Fruit fly (Drosophila melanogaster) whole organism, embryonic: ENCODE data around the gene Psn.

Experiments
- ATbp ChIP-seq: fragments of 200-800 bp; sonication (Bioruptor generic); optimal IDR thresholded peaks from 2 replicates; lab custom pipeline; 2017; ENCODE audit warnings: missing biosample characterization, mild to moderate bottlenecking, missing genetic modification characterization, missing genetic modification reagents
- CG12071 ChIP-seq: fragments of 200-800 bp; sonication (Bioruptor generic); optimal IDR thresholded peaks from 3 replicates; lab custom pipeline; 2018; ENCODE audit warnings: missing biosample characterization, mild to moderate bottlenecking, missing genetic modification characterization
- CG12219 ChIP-seq: fragments of 200-800 bp; sonication (Bioruptor generic); optimal IDR thresholded peaks from 3 replicates; lab custom pipeline; 2018; ENCODE audit warnings: missing biosample characterization, mild to moderate bottlenecking, missing genetic modification characterization
- CG12299 ChIP-seq: fragments of 200-800 bp; sonication (Bioruptor generic); optimal IDR thresholded peaks from 2 replicates; lab custom pipeline; 2018; ENCODE audit warnings: missing biosample characterization, mild to moderate bottlenecking, missing genetic modification characterization
- CG12659 ChIP-seq: fragments of 200-800 bp; sonication (Bioruptor generic); optimal IDR thresholded peaks from 3 replicates; lab custom pipeline; 2017; ENCODE audit warnings: mild to moderate bottlenecking, missing biosample characterization, missing genetic modification reagents, missing genetic modification characterization
- CG13123 ChIP-seq: fragments of 200-800 bp; sonication (Bioruptor generic); optimal IDR thresholded peaks from 2 replicates; lab custom pipeline; 2016; ENCODE audit warnings: missing biosample characterization, missing genetic modification characterization
- CG13287 ChIP-seq: fragments of 200-800 bp; sonication (Bioruptor generic); IDR thresholded peaks from 2 replicates; pipeline ENCODE4 v1.3.6; 2022; ENCODE audit warnings: missing biosample characterization, missing genetic modification characterization; ENCODE audit not compliant: partially characterized antibody
- CG15269 ChIP-seq: fragments of 200-800 bp; sonication (Bioruptor generic); optimal IDR thresholded peaks from 2 replicates; lab custom pipeline; 2018; ENCODE audit warnings: missing biosample characterization, mild to moderate bottlenecking, missing genetic modification characterization, moderate library complexity
- CG15514 ChIP-seq: fragments of 200-800 bp; sonication (Bioruptor generic); optimal IDR thresholded peaks from 3 replicates; lab custom pipeline; 2017; ENCODE audit warnings: missing biosample characterization, missing genetic modification characterization, mild to moderate bottlenecking, moderate library complexity, missing genetic modification reagents
- CG17385 ChIP-seq: fragments of 200-800 bp; sonication (Bioruptor generic); optimal IDR thresholded peaks from 3 replicates; lab custom pipeline; 2018; ENCODE audit warnings: missing biosample characterization, mild to moderate bottlenecking, missing genetic modification characterization
- CG18599 ChIP-seq: fragments of 200-800 bp; sonication (Bioruptor generic); optimal IDR thresholded peaks from 3 replicates; lab custom pipeline; 2017; ENCODE audit warnings: missing biosample characterization, missing genetic modification characterization, mild to moderate bottlenecking, moderate library complexity, missing genetic modification reagents
- CG2199 ChIP-seq: fragments of 200-800 bp; sonication (Bioruptor generic); IDR thresholded peaks from 3 replicates; pipeline ENCODE4 v1.3.6; 2022; ENCODE audit warnings: missing biosample characterization, missing genetic modification characterization
- CG2678 ChIP-seq: fragments of 200-800 bp; sonication (Bioruptor generic); optimal IDR thresholded peaks from 3 replicates; lab custom pipeline; 2019; ENCODE audit warnings: missing biosample characterization, mild to moderate bottlenecking, missing genetic modification characterization, moderate library complexity
- CG2712 ChIP-seq: fragments of 200-800 bp; optimal IDR thresholded peaks from 3 replicates; lab custom pipeline; 2019; ENCODE audit warnings: missing biosample characterization, mild to moderate bottlenecking, missing genetic modification characterization, moderate library complexity
- CG30403 ChIP-seq: fragments of 200-800 bp; sonication (Bioruptor generic); optimal IDR thresholded peaks from 3 replicates; lab custom pipeline; 2016; ENCODE audit warnings: missing biosample characterization, missing genetic modification characterization
- CG33557 ChIP-seq: fragments of 200-800 bp; sonication (Bioruptor generic); optimal IDR thresholded peaks from 2 replicates; lab custom pipeline; 2019; ENCODE audit warnings: missing biosample characterization, mild to moderate bottlenecking, missing genetic modification characterization, moderate library complexity
- CG4328 ChIP-seq: fragments of 200-800 bp; sonication (Bioruptor generic); optimal IDR thresholded peaks from 3 replicates; lab custom pipeline; 2017; ENCODE audit warnings: missing biosample characterization, missing genetic modification reagents, missing genetic modification characterization
- CG5245 ChIP-seq: fragments of 200-800 bp; sonication (Bioruptor generic); optimal IDR thresholded peaks from 3 replicates; lab custom pipeline; 2016; ENCODE audit warnings: missing biosample characterization, missing genetic modification characterization
- CG6813 ChIP-seq: fragments of 200-800 bp; sonication (Bioruptor generic); optimal IDR thresholded peaks from 2 replicates; lab custom pipeline; 2017; ENCODE audit warnings: missing biosample characterization, missing genetic modification characterization, mild to moderate bottlenecking, moderate library complexity, missing genetic modification reagents
- CG7745 ChIP-seq: fragments of 200-800 bp; sonication (Bioruptor generic); optimal IDR thresholded peaks from 2 replicates; lab custom pipeline; 2018; ENCODE audit warnings: missing biosample characterization, mild to moderate bottlenecking, missing genetic modification characterization, moderate library complexity
- CG8281 ChIP-seq: fragments of 200-800 bp; sonication (Bioruptor generic); optimal IDR thresholded peaks from 2 replicates; lab custom pipeline; 2018; ENCODE audit warnings: missing biosample characterization, mild to moderate bottlenecking, missing genetic modification characterization, moderate library complexity
- CrebB ChIP-seq: fragments of 200-800 bp; sonication (Bioruptor generic); optimal IDR thresholded peaks from 3 replicates; lab custom pipeline; 2018; ENCODE audit warnings: missing biosample characterization, mild to moderate bottlenecking, missing genetic modification characterization
- Hr3 ChIP-seq: fragments of 200-800 bp; sonication (Bioruptor generic); optimal IDR thresholded peaks from 3 replicates; lab custom pipeline; 2016; ENCODE audit warnings: missing biosample characterization, missing genetic modification characterization
- Meics ChIP-seq: fragments of 200-800 bp; sonication (Bioruptor generic); optimal IDR thresholded peaks from 2 replicates; lab custom pipeline; 2017; ENCODE audit warnings: missing biosample characterization, mild to moderate bottlenecking, missing genetic modification characterization
- Nf-YC ChIP-seq: fragments of 200-800 bp; optimal IDR thresholded peaks from 3 replicates; lab custom pipeline; 2019; ENCODE audit warnings: missing biosample characterization, mild to moderate bottlenecking, missing genetic modification characterization, moderate library complexity
- ac ChIP-seq: fragments of 200-800 bp; sonication (Bioruptor generic); optimal IDR thresholded peaks from 3 replicates; lab custom pipeline; 2017; ENCODE audit warnings: missing biosample characterization, mild to moderate bottlenecking, missing genetic modification characterization
- ap ChIP-seq: fragments of 200-800 bp; sonication (Bioruptor generic); IDR thresholded peaks from 2 replicates; pipeline ENCODE4 v1.3.6; 2022; ENCODE audit warnings: missing biosample characterization, missing genetic modification characterization
- ato ChIP-seq: fragments of 200-800 bp; sonication (Bioruptor generic); IDR thresholded peaks from 2 replicates; pipeline ENCODE4 v1.3.6; 2022; ENCODE audit warnings: missing biosample characterization, missing genetic modification characterization; ENCODE audit not compliant: partially characterized antibody
- caup ChIP-seq: fragments of 200-800 bp; sonication (Bioruptor generic); optimal IDR thresholded peaks from 3 replicates; lab custom pipeline; 2017; ENCODE audit warnings: missing biosample characterization, mild to moderate bottlenecking, missing genetic modification characterization, moderate library complexity; ENCODE audit not compliant: severe bottlenecking
- dm ChIP-seq: fragments of 200-800 bp; sonication (Bioruptor generic); optimal IDR thresholded peaks from 3 replicates; lab custom pipeline; 2016; ENCODE audit warnings: missing biosample characterization, missing genetic modification characterization
- dysf ChIP-seq: fragments of 200-800 bp; sonication (Bioruptor generic); IDR thresholded peaks from 3 replicates; pipeline ENCODE4 v1.3.6; 2022; ENCODE audit warnings: missing biosample characterization, missing genetic modification characterization
- exex ChIP-seq: fragments of 200-800 bp; sonication (Bioruptor generic); optimal IDR thresholded peaks from 4 replicates; lab custom pipeline; 2018; ENCODE audit warnings: missing biosample characterization, mild to moderate bottlenecking, missing genetic modification characterization, moderate library complexity
- gem ChIP-seq: fragments of 200-800 bp; sonication (Bioruptor generic); optimal IDR thresholded peaks from 2 replicates; lab custom pipeline; 2019; ENCODE audit warnings: missing biosample characterization, mild to moderate bottlenecking, missing genetic modification characterization, moderate library complexity
- grn ChIP-seq: fragments of 200-800 bp; sonication (Bioruptor generic); optimal IDR thresholded peaks from 3 replicates; lab custom pipeline; 2017; ENCODE audit warnings: missing biosample characterization, missing genetic modification characterization
- gsb-n ChIP-seq: fragments of 200-800 bp; sonication (Bioruptor generic); optimal IDR thresholded peaks from 3 replicates; lab custom pipeline; 2018; ENCODE audit warnings: missing biosample characterization, mild to moderate bottlenecking, missing genetic modification characterization
- hkb ChIP-seq, 2 experiments: fragments of 200-800 bp in 1 of 2; fragments of >200 bp in 1 of 2; sonication (Bioruptor generic) in 1 of 2; IDR thresholded peaks in 1 of 2; optimal IDR thresholded peaks in 1 of 2; 2 replicates each; pipeline versions ENCODE4 v1.3.6 to Lab custom; 2017 to 2022; ENCODE audit warnings: missing biosample characterization in 1 of 2, missing genetic modification characterization in 1 of 2
- lola ChIP-seq, 3 experiments: fragments of >200 bp in 2 of 3; fragments of 200-800 bp in 1 of 3; sonication (Bioruptor generic) in 1 of 3; optimal IDR thresholded peaks; 2 replicates each; lab custom pipeline; 2017 to 2019; ENCODE audit warnings: missing biosample characterization in 3 of 3, missing genetic modification characterization in 3 of 3, mild to moderate bottlenecking in 1 of 3, moderate library complexity in 1 of 3
- lov ChIP-seq, 2 experiments: fragments of 200-800 bp in 1 of 2; fragments of >200 bp in 1 of 2; sonication (Bioruptor generic) in 1 of 2; IDR thresholded peaks in 1 of 2; optimal IDR thresholded peaks in 1 of 2; 2 replicates in 1 of 2; 3 replicates in 1 of 2; pipeline versions ENCODE4 v1.3.6 to Lab custom; 2017 to 2022; ENCODE audit warnings: missing biosample characterization in 1 of 2, missing genetic modification characterization in 1 of 2
- odd ChIP-seq: fragments of 200-800 bp; sonication (Bioruptor generic); optimal IDR thresholded peaks from 2 replicates; lab custom pipeline; 2017; ENCODE audit warnings: missing biosample characterization, mild to moderate bottlenecking, missing genetic modification characterization
- scrt ChIP-seq: fragments of 200-800 bp; sonication (Bioruptor generic); optimal IDR thresholded peaks from 2 replicates; lab custom pipeline; 2018; ENCODE audit warnings: missing biosample characterization, mild to moderate bottlenecking, missing genetic modification characterization, moderate library complexity
- sens ChIP-seq: fragments of 200-800 bp; sonication (Bioruptor generic); peaks from one replicate; lab custom pipeline; 2016; ENCODE audit warnings: missing biosample characterization, missing genetic modification characterization
- so ChIP-seq: fragments of 200-800 bp; sonication (Bioruptor generic); IDR thresholded peaks from 3 replicates; pipeline ENCODE4 v1.3.6; 2022; ENCODE audit warnings: missing biosample characterization, missing genetic modification characterization
- unc-4 ChIP-seq: fragments of 200-800 bp; sonication (Bioruptor generic); IDR thresholded peaks from 2 replicates; pipeline ENCODE4 v1.3.6; 2022; ENCODE audit warnings: missing biosample characterization, missing genetic modification characterization; ENCODE audit not compliant: partially characterized antibody
- wek ChIP-seq: fragments of 200-800 bp; sonication (Bioruptor generic); optimal IDR thresholded peaks from 3 replicates; lab custom pipeline; 2018; ENCODE audit warnings: missing biosample characterization, mild to moderate bottlenecking, missing genetic modification characterization, moderate library complexity
- yki ChIP-seq: fragments of >200 bp; optimal IDR thresholded peaks from 3 replicates; lab custom pipeline; 2018

Gene Psn

DNA sequence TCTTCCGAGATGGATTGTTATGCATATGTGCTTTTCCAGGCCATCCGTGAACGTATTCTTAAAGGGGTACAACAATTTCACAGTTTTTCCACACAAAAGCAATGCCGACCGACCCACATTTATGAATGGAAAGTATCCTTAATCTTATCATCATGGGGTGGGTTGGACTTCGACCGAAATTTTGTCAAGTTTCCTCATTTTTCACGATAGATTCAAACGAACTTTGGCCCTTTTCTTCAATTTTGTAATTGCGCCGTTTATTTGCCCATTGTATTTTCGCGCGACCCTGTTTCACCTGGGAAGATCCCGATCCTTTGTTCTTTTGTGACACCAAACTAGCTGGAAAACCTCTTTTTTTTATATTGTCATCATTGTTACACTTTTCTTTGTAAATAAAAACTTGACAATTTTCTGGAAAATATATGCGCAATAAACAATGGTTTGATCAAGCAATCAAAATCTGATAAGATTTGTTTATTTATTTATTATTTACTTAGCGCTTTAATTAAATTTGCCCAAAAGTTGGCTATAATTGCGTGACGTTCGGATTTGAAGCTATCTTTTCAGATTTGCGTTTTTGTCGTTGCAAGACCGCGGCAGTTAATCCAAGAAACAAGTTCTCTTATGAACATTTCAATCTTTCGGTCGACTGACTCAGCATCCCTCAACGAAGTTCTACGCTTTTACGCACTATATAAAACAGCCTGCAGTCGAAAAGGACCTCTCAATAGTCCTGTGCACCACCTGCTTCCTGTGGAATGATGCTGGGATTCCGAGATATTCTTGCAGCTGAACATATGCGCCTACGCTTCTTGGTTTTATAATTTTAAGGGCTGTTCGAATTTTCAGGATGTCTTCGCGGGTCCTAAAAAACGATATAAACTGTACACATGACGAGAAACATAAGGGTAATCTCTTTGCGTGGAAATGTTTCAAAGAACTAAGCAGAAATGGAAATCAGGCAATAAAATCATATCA, 26.0 kb upstream of the Psn start (continued):
- TF ChIP-seq so (GFP tag; lab: Robert Waterston, UW) (no peak), odd (GFP tag; lab: Kevin White, UChicago) (peak; percentile 27), dysf (GFP tag; lab: Robert Waterston, UW) (0 out of 3 replicates have a peak, but pooled peaks have one; percentile 9), CG15269 (tag; lab: Kevin White, UChicago) (peak; percentile 25), Hr3 (GFP tag; lab: Kevin White, UChicago) (no peak), CG15514 (GFP tag; lab: Kevin White, UChicago) (peak; percentile 27), CG2712 (tag; lab: Kevin White, UChicago) (peak; percentile 2), lola (GFP tag; optimal IDR thresholded peaks at IDR 0.05; lab: Kevin White, UChicago) (peak in 1 of 3 experiments; percentile 64), CG13287 (GFP tag; lab: Robert Waterston, UW) (peak; percentile 7; the same call in 1 of the 2 replicates), ato (GFP tag; lab: Robert Waterston, UW) (no peak), ap (no peak), CG4328 (GFP tag; lab: Kevin White, UChicago) (no peak), CG17385 (GFP tag; lab: Kevin White, UChicago) (peak; percentile 45), unc-4 (GFP tag; lab: Robert Waterston, UW) (no peak), hkb (optimal IDR thresholded peaks at IDR 0.05; lab: Kevin White, UChicago) (no peak), hkb (GFP tag; IDR thresholded peaks at IDR 0.05; lab: Robert Waterston, UW) (peak; percentile 38; the same call in 1 of the 2 replicates), lov (optimal IDR thresholded peaks at IDR 0.05; lab: Kevin White, UChicago) (no peak), lov (GFP tag; IDR thresholded peaks at IDR 0.05; lab: Robert Waterston, UW) (no peak), ac (peak; percentile 21), CG33557 (no peak), CrebB (tag; lab: Kevin White, UChicago) (peak; percentile 60), CG6813 (GFP tag; lab: Kevin White, UChicago) (peak; percentile 56), Nf-YC (tag; lab: Kevin White, UChicago) (peak; percentile 21), CG30403 (no peak), CG5245 (GFP tag; lab: Kevin White, UChicago) (no peak), ATbp (GFP tag; lab: Kevin White, UChicago) (peak; percentile 59), CG12659 (GFP tag; lab: Kevin White, UChicago) (peak; percentile 9), caup (GFP tag; lab: Kevin White, UChicago) (peak; percentile 27), gsb-n (tag; lab: Kevin White, UChicago) (peak; percentile 25), grn (GFP tag; lab: Kevin White, UChicago) (peak; percentile 79), sens (GFP tag; lab: Kevin White, UChicago) (peak; percentile 66), CG7745 (tag; lab: Kevin White, UChicago) (peak; percentile 88), CG2678 (peak; percentile 49), CG8281 (tag; lab: Kevin White, UChicago) (peak; percentile 68), CG13123 (GFP tag; lab: Kevin White, UChicago) (no peak), scrt (GFP tag; lab: Kevin White, UChicago) (peak; percentile 31), wek (peak; percentile 41), CG12299 (tag; lab: Kevin White, UChicago) (peak; percentile 34), CG18599 (GFP tag; lab: Kevin White, UChicago) (peak; percentile 0), CG2199 (GFP tag; lab: Robert Waterston, UW) (peak; percentile 83; the same call in 2 of the 3 replicates), CG12219 (GFP tag; lab: Kevin White, UChicago) (peak; percentile 37), dm (GFP tag; lab: Kevin White, UChicago) (no peak), Meics (peak; percentile 8), gem (peak; percentile 30), exex (tag; lab: Kevin White, UChicago) (peak; percentile 28), yki (lab: Kevin White, UChicago) (no peak), CG12071 (peak; percentile 27)
